Worm (Caenorhabditis elegans) whole organism, late embryonic: ENCODE data around the gene pals-32.

Experiments
- ahr-1 ChIP-seq: sonication (generic microtip); optimal IDR thresholded peaks from 2 replicates; lab custom pipeline; 2016; ENCODE audit warnings: missing genetic modification characterization, missing compliant biosample characterization
- ama-1 ChIP-seq: fragments of 150-350 bp; optimal IDR thresholded peaks from 2 replicates; lab custom pipeline; 2014
- ceh-6 ChIP-seq: fragments of 200-800 bp; sonication (Bioruptor generic); optimal IDR thresholded peaks from 2 replicates; lab custom pipeline; 2018; ENCODE audit warnings: mild to moderate bottlenecking, missing genetic modification characterization, missing compliant biosample characterization
- ceh-9 ChIP-seq: sonication (generic microtip); optimal IDR thresholded peaks from 2 replicates; lab custom pipeline; 2016; ENCODE audit warnings: mild to moderate bottlenecking, missing genetic modification characterization, inconsistent platforms, missing compliant biosample characterization
- elt-2 ChIP-seq: sonication (generic microtip); optimal IDR thresholded peaks from 2 replicates; lab custom pipeline; 2016; ENCODE audit warnings: missing genetic modification reagents, missing genetic modification characterization, missing compliant biosample characterization
- odd-2 ChIP-seq: sonication (generic microtip); optimal IDR thresholded peaks from 2 replicates; lab custom pipeline; 2017; ENCODE audit warnings: antibody characterized with exemption, mild to moderate bottlenecking, missing genetic modification characterization, missing compliant biosample characterization
- pha-2 ChIP-seq: sonication (generic microtip); optimal IDR thresholded peaks from 2 replicates; lab custom pipeline; 2017; ENCODE audit warnings: mild to moderate bottlenecking, missing genetic modification characterization, missing compliant biosample characterization
- pha-4 ChIP-seq: fragments of 150-350 bp; optimal IDR thresholded peaks from 2 replicates; lab custom pipeline; 2018; ENCODE audit warnings: missing biosample characterization, missing genetic modification reagents, missing genetic modification characterization
- tbx-2 ChIP-seq: sonication (generic microtip); optimal IDR thresholded peaks from 2 replicates; lab custom pipeline; 2016; ENCODE audit warnings: missing genetic modification characterization, missing compliant biosample characterization
- tbx-7 ChIP-seq: sonication (generic microtip); optimal IDR thresholded peaks from 2 replicates; lab custom pipeline; 2016; ENCODE audit warnings: missing genotype, missing genetic modification characterization, missing compliant biosample characterization
- unc-3 ChIP-seq, 2 experiments: fragments of 200-800 bp in 1 of 2; sonication (Bioruptor generic) in 1 of 2; sonication (generic microtip) in 1 of 2; conservative IDR thresholded peaks in 1 of 2; optimal IDR thresholded peaks in 1 of 2; 2 replicates each; pipeline versions ENCODE4 v1.3.6 to Lab custom; 2016 to 2022; ENCODE audit warnings: missing compliant biosample characterization in 2 of 2, missing genetic modification characterization in 2 of 2, missing genetic modification reagents in 1 of 2

DNA sequence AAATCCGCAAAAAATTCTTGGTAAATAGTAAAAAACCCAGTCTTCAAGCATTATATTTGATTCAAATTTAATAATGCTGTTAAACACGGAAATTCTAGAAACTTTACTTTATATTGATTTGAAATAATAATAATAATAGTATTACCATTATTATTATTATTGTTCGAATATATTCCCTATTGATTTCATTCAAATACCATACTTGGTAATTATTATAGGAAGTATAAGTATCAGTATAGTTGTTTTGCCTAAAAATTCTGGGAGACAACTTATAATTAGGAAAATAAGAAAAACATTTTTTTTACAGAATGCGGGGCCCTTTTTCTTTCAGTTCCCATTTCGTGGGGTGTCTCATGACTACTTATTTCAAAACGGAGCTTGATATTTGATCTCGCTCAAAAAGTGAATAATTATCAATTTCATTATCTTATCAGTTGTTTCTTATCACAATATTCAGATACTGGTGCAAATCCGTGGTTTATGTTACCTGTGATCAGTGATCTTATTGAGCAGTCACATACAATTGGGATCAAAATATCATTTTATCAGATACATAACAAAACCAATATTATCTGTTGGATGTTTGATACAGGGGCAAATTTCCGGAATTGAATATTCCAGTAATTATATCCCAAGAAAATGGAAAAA lies 48.0 kb upstream of the pals-32 start, which contains the start of gene srj-49:
- TF ChIP-seq ama-1 (lab: Kevin White, UChicago) (no peak), tbx-2 (tag; lab: Kevin White, UChicago) (no peak), tbx-7 (tag; lab: Kevin White, UChicago) (no peak), unc-3 (GFP tag; conservative IDR thresholded peaks at IDR 0.05; lab: Robert Waterston, UW) (no peak), unc-3 (tag; optimal IDR thresholded peaks at IDR 0.05; lab: Kevin White, UChicago) (no peak), pha-2 (tag; lab: Kevin White, UChicago) (no peak), ceh-9 (no peak), elt-2 (tag; lab: Kevin White, UChicago) (peak; percentile 86), pha-4 (tag; lab: Kevin White, UChicago) (no peak), ahr-1 (tag; lab: Kevin White, UChicago) (no peak), odd-2 (no peak), ceh-6 (GFP tag; lab: Kevin White, UChicago) (no peak)
